Fruit fly (Drosophila melanogaster): ENCODE results near the gene Paip2.

dm6 chr3R:13014168-13014881, 33.7 kb downstream of the Paip2 start:
- TF ChIP-seq CG8478 (optimal IDR thresholded peaks at IDR 0.05) (no peak), CTCF (optimal IDR thresholded peaks at IDR 0.05) (no peak)

Measured in S2 (cell line).